Fruit fly (Drosophila melanogaster) S2 (cell line): ENCODE measurements around the gene HP1b.
A peak's percentile ranks its signal among the peaks of the same experiment; 100 is the strongest.
"Not testable (repeated sequence)": the region's sequence is repeated elsewhere in the genome, so short reads cannot be mapped to it uniquely, and the experiment has no call there.

Experiments
- CG8478 ChIP-seq: fragments of >200 bp; optimal IDR thresholded peaks from 2 replicates; lab custom pipeline; 2018
- CTCF ChIP-seq, 2 experiments: fragments of >200 bp; optimal IDR thresholded peaks; 2 replicates each; lab custom pipeline; 2018

Gene HP1b

DNA sequence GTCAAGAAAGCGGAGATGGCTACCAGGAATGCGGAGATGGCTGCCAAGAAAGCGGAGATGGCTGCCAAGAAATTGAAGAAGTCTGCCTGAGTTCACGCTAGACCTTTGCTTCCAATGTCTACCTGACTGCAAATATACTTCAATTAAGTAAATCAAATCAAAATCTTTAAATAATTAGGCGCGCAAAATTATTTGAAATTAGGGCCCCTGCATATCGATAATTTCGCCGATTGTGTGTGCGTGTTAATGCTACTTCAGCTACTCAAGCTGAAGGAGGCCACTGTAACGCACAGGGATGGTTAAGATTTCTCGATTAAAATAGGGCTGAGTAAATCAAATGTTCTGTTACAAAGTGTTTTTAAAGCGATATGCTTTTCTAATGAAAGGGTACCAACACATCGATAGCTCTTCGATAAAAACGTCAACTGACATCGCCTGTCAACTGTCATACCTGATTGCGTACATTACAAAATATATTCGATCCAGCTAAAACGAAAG lies 7.1 kb downstream of the HP1b start, which contains the start of gene CG6999:
TSS of gene CG6999 (plus strand) at position 448 of the 498 bp plus-strand sequence.
- TF ChIP-seq CG8478; CTCF (optimal IDR thresholded peaks at IDR 0.05; lab: Kevin White, UChicago): not testable (repeated sequence)

DNA sequence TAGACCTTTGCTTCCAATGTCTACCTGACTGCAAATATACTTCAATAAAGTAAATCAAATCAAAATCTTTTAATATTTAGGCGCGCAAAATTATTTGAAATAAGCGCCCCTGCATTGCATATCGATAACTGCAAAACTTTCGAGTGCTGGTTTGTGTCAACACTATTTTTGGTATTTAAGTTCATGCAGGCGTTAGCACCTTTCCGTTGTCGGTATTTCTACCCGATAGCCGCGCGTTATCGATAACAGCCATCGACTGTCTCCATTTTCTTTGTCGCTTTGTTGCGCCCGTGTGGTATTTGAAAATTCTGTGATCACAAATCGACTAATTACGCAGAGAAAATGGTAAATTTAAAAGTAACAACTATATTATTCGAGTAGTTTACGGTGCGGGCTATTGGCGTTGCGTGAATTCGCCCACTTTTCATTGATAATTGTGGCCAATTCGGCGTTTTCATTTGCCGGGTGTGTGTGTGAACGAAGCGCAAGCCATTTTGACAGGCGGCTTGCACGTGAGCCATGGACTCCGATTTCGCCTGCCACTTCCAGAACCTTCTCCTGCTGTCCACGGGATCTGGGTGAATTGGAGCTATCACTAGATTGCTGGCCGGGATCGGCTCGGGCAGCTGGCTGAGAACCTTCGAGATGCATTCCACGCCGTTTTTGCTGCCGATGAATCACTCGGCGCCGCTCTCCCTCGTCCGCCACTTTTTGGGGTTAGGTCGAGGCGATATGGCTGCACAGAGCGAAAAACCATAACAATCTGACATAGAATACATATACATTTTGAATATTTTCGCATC lies 8.6 kb downstream of the HP1b start, which contains the start of gene CCT2:
TSS of gene CCT2 (plus strand) at position 260 of the 803 bp plus-strand sequence.
- no peak for TF ChIP-seq CG8478
- peak in 1 of 2 experiments; percentile 25 for TF ChIP-seq CTCF (optimal IDR thresholded peaks at IDR 0.05; lab: Kevin White, UChicago)

DNA sequence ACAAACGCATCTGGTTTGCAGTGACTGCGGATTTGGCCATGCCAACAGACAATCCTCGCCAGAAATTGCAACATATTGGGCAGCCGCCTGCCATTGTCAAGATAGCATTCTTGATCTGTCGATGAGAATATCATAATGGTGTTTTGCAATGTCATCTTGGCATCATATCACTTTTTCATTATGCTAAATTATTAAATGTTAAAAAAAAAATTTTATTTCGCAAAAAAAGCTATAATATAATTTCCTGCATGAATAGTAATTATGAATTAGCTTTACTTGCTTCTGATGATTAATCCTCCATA lies 9.1 kb downstream of the HP1b start:
- TF ChIP-seq CG8478 = no peak
- no peak for TF ChIP-seq CTCF (optimal IDR thresholded peaks at IDR 0.05; lab: Kevin White, UChicago)

DNA sequence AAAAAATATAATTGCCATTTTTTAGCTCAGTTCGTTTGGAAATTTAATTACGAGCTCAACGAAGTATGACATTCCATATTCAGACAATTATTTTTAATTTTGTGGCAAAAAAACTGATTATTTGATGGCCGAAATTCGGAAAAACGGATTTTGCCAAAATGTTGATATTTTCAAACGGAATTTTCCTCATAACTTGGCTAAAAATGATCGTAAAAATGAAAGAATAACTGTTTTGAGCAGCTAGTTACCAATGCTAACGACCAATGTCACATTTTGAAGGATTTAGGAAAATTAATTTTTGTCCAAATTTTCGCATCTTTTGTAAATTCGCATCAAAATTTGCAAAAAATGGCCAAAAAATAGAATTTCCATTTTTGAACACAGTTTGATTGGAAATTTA lies 12.2 kb downstream of the HP1b start:
- TF ChIP-seq CTCF (optimal IDR thresholded peaks at IDR 0.05; lab: Kevin White, UChicago) = no peak
- no peak for TF ChIP-seq CG8478

DNA sequence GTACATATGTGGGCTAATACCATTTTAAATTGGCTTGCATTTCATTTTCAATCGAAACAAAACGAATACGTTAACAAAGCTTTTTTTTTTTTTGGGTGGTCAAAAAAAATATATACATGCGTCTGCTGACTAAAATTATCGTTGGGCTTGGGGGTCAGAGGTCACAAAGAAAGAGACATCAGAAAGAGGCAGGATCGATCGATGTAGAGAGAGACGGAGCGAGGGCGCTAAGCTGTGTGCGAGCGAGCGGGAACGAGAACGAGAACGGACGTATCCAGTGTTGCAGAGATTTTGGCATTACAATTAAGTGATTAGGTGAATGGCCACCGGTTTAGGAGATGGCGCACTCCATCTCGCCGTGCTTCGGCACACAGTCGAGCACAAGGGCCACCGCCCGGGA lies 13.0 kb downstream of the HP1b start:
- TF ChIP-seq CG8478 = no peak
- TF ChIP-seq CTCF (optimal IDR thresholded peaks at IDR 0.05; lab: Kevin White, UChicago) = no peak

DNA sequence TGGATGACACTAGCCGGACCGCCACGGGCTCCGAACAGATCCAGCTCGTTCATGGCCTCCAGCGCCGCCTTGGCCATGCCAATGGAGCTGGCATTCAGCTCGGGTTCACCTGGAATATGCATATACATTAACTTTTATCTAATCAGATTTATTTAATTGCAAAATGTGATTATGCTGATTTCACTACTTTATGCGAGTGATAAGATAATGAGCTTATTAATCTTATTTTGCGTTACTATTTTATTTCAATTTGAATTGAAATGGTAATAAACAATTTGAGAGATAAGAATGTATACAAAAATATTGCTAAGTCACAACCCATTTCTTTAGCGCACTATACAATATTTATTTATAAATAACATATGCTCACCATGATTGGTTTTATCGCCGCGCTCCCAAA lies 21.3 kb downstream of the HP1b start:
- no peak for TF ChIP-seq CTCF (optimal IDR thresholded peaks at IDR 0.05; lab: Kevin White, UChicago)
- no peak for TF ChIP-seq CG8478

DNA sequence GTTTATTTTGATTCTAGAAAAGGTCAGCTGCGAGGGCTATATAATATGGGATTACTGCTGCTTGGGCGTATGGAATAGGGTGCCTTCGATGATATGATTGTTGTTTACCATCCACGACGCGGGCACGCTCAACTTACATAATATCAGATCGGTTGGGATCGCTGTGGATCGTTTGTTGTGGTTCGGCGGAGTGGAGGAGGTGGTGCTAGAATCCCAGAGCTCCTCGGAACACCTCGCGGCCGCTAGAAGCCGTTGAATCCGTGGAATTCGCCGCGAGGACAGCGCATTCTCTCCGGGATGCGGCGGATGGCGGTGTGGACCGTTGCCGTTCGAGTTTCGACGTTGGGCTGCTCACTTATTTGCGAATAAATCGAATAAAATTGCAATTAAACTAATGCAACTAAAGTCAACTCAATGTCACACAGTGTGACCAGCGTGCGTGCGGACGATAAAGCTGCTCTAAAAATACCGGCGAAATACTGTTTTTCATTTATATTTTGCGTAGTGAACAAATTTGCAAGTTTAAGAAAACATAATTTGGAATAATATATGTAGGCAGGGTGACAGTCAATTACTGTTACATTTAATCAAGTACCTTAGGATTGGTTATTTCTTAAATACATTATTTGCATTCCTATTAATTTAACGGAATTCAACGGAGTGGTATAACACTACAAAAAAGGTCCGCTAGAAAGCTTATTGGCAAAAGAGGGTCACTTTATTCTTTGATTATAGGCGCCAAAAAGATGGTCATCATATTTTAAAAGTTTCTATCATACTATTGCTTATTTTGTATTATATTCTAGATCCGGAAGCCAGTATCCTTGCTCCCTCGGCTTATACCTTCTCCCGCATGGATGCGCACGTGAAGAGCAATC lies 22.7 kb downstream of the HP1b start, which contains the start of gene CG7766:
TSS of gene CG7766 (minus strand) at position 432 of the 878 bp plus-strand sequence.
- no peak for TF ChIP-seq CTCF (optimal IDR thresholded peaks at IDR 0.05; lab: Kevin White, UChicago)
- no peak for TF ChIP-seq CG8478

DNA sequence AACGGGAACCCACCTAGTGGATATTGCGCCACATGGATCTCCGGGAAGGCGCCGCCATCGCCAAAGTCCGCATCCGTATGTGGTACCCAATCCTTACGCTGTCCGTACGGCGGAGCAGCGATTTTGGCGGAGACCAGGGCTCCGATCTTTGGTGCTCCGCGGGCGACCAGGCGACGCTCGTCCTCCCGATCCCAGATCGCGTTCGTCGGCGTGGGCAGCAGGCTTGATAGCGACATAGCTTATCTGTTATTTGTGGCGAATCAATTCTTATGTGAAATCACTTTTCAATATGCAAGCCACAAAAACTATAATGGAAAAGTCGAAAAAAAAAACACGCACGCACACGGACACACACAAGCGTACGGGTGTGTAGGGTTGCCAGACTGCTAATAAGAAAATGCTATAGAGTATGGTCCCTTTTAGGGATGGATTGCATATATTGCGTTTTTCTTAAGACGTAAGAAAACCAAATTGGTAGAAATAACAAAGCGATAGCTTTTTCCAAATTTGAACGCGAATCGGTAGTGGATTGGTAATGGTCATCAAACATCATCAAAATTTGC lies 25.4 kb downstream of the HP1b start, which contains the start of gene Bx42:
TSS of gene Bx42 (minus strand) at position 393 of the 563 bp plus-strand sequence.
- TF ChIP-seq CTCF (optimal IDR thresholded peaks at IDR 0.05; lab: Kevin White, UChicago) = no peak
- TF ChIP-seq CG8478 = no peak

DNA sequence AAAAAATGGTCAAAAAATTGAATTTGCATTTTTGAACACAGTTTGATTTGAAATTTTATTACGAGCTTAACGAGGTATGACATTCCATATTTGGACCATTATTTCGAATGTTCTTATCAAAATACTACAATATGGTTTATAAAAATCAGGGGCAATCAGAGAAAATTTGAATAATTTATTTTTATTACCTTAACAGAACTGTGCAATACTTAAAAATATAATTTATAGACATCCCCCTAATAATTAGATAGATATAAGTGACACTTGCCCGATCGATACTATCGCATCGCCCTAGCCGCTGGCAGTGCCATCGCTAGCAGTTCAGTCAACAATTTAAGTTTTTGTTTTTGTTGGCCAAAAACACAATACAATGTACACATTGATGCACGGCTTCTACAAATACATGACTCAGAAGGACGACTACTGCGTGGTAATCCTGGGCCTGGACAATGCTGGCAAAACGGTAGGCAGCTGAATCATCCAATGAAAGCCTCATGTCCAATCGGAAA lies 26.0 kb downstream of the HP1b start, which contains the start of gene Arfrp1:
TSS of gene Arfrp1 (plus strand) at position 295 of the 509 bp plus-strand sequence.
- TF ChIP-seq CTCF (optimal IDR thresholded peaks at IDR 0.05; lab: Kevin White, UChicago) (no peak), CG8478 (no peak)

DNA sequence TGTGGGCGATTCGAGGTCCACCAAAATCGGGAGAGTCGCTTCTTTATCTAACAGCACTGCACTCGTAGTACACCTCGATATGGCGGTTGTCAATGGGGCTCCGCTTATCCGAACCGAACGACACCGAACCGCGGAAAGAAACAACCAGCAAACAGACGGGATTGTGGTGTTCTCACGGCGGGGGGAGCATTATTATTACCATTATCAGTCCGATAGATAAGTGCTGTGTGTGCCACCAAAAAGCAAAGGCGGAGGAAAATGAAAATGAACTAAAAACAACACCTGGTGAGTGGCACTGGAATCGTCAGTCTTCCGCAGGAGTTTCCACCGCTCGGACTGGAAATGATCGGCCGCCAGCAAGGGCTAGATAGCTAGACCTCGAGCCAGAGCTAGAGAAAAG lies 27.5 kb downstream of the HP1b start, which contains the start of gene AP-1gamma:
TSS of gene AP-1gamma (plus strand) at position 305 of the 400 bp plus-strand sequence.
- no peak for TF ChIP-seq CG8478
- TF ChIP-seq CTCF (optimal IDR thresholded peaks at IDR 0.05; lab: Kevin White, UChicago) = no peak

DNA sequence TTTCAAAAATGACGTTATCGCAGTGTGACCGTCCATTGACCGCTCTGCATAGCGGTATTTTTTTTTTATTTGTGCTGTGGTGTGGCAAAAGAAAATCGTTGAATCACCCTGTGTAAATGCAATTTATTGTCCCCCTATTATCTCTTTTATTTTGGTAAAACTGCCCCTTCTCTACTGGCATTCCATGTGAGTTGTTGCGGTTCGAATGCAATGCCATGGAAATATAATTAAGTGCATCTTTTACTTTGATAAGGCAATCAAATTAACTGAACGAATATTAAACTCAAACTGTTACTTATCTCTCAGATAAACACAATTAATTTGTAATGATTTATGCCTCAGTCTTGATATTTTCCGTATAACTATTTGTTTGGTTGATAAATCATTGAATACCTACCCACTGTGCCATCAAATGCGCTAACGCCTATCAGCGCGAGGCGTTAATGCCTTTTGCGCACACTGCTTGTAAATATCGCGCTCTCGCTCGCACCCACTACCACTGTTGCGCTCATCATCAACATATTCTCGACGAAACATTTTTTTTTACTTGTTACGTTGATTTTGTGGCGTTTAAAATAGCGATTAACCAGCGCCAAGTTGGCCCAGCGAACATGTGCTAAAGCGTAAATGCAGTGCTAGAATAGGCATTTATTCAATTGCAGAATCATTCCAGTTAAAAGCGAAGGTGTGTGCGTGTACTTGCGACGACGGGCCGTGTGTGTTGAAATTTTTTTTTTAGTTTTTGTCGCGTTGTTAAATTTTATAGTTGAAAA lies 28.4 kb downstream of the HP1b start:
- TF ChIP-seq CG8478 (no peak), CTCF (optimal IDR thresholded peaks at IDR 0.05; lab: Kevin White, UChicago) (no peak)

DNA sequence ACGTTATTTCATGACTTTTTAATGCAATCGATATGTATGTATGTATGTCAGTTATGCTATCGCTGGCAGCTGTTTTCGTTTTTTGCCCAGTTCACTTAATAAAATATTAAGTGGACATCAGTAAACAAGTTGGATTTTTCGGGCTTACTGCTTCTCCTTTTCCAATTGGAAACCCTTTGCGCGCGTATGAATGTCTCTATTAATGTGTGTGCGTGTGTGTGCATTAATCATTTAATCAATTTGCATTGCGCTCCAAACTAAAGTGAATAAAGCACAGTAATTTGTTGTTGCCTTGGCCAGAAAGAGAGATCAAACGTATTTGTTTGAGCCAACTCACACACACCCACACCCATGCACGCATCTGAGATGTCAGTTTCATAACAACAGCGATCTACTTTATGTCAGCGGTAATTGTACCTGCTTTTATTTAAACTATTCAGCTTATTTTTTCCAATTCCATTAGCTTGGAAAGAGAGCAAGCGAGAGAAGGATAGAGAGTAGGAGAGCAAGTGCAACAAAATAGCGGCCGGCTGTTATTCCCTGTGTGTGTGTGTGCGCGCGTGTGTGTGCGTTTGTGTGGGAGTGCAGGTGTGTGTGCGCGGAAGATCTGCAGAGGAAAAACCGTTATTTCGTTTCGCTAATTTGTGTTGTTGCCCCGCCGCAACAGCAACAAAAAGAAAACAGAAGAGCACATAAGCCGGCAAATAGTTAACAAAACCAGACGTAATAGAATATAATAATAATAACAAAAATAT lies 29.5 kb downstream of the HP1b start:
- TF ChIP-seq CG8478 (no peak), CTCF (optimal IDR thresholded peaks at IDR 0.05; lab: Kevin White, UChicago) (no peak)

DNA sequence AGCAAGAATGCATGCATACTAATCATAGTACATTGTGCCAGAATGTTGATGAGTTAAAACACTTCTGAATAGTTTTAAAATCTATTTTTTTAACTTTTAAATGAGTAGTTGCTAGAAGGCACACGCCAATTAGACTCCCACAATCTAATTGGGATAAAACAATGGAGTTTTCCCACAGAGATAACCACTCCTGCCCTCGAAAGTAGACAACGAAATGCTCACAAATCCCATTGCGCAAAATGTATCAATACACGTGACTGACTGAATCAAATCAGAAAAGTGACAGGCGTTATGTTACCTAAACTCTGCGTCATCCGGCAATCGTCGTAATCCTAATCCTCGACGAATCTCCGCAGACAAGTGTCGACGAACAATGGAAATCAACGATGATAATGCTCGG lies 37.0 kb downstream of the HP1b start:
- TF ChIP-seq CG8478 = no peak
- TF ChIP-seq CTCF (optimal IDR thresholded peaks at IDR 0.05; lab: Kevin White, UChicago) = no peak
